Comparison of ENCODE assay signal across 2 worm cellular contexts in genomic region chrIV:6526522-6526921, ce11.
TF ChIP-seq lines count a peak whose summit lies in the region.

No protein-coding gene starts in this region.

TF ChIP-seq in whole organism, L4 larva, 104 proteins besides CTCF, POLR2A, EP300 and RAD21 (continued from another document):
- TF ChIP-seq nhr-11 (tag; optimal IDR thresholded peaks at IDR 0.05; lab: Kevin White, UChicago), result no peak
- TF ChIP-seq egl-43 (GFP tag; IDR thresholded peaks at IDR 0.05; lab: Robert Waterston, UW), result no peak
- TF ChIP-seq nhr-111 (GFP tag; optimal IDR thresholded peaks at IDR 0.05; lab: Kevin White, UChicago), result no peak
- no peak for TF ChIP-seq ZK337.2 (GFP tag; IDR thresholded peaks at IDR 0.05; lab: Robert Waterston, UW)
- TF ChIP-seq snpc-1.2 (GFP tag; IDR thresholded peaks at IDR 0.05; lab: Robert Waterston, UW), result peak; percentile 91
- TF ChIP-seq nhr-41 (GFP tag; IDR thresholded peaks at IDR 0.05; lab: Robert Waterston, UW), result no peak
- TF ChIP-seq pqm-1 (tag; optimal IDR thresholded peaks at IDR 0.05; lab: Kevin White, UChicago), result no peak
- no peak for TF ChIP-seq egl-27 (tag; optimal IDR thresholded peaks at IDR 0.05; lab: Kevin White, UChicago)
- peak; percentile 38; the same call in 1 of the 2 replicates for TF ChIP-seq pha-4 (GFP tag; IDR thresholded peaks at IDR 0.05; lab: Robert Waterston, UW)
- no peak for TF ChIP-seq pha-4 (tag; optimal IDR thresholded peaks at IDR 0.05; lab: Kevin White, UChicago)
- no peak for TF ChIP-seq set-16 (GFP tag; IDR thresholded peaks at IDR 0.05; lab: Robert Waterston, UW)
- TF ChIP-seq hlh-11 (tag; optimal IDR thresholded peaks at IDR 0.05; lab: Kevin White, UChicago), result no peak
- TF ChIP-seq lin-39 (tag; optimal IDR thresholded peaks at IDR 0.05; lab: Kevin White, UChicago), result no peak
- TF ChIP-seq lin-38 (GFP tag; IDR thresholded peaks at IDR 0.05; lab: Robert Waterston, UW), result peak; percentile 70
- TF ChIP-seq hif-1 (tag; optimal IDR thresholded peaks at IDR 0.05; lab: Kevin White, UChicago), result no peak
- no peak for TF ChIP-seq zfp-3 (GFP tag; conservative IDR thresholded peaks at IDR 0.05; lab: Robert Waterston, UW)

TF ChIP-seq in whole organism, young adult, 124 proteins besides CTCF, POLR2A, EP300 and RAD21 (continued from another document):
- TF ChIP-seq cebp-1 (GFP tag; IDR thresholded peaks at IDR 0.05; lab: Robert Waterston, UW) (no peak), cebp-1 (tag; optimal IDR thresholded peaks at IDR 0.05; lab: Kevin White, UChicago) (peak; percentile 35), F33H1.4 (GFP tag; IDR thresholded peaks at IDR 0.05; lab: Robert Waterston, UW) (peak; percentile 33), cebp-2 (GFP tag; IDR thresholded peaks at IDR 0.05; lab: Robert Waterston, UW) (0 out of 2 replicates have a peak, but pooled peaks have one; percentile 72), unc-62 (GFP tag; optimal IDR thresholded peaks at IDR 0.05; lab: Kevin White, UChicago) (no peak), nhr-120 (GFP tag; IDR thresholded peaks at IDR 0.05; lab: Robert Waterston, UW) (no peak), tlf-1 (GFP tag; optimal IDR thresholded peaks at IDR 0.05; lab: Kevin White, UChicago) (no peak), Y56A3A.18 (GFP tag; IDR thresholded peaks at IDR 0.05; lab: Robert Waterston, UW) (no peak), T26A5.8 (tag; optimal IDR thresholded peaks at IDR 0.05; lab: Kevin White, UChicago) (no peak), ztf-26 (tag; optimal IDR thresholded peaks at IDR 0.05; lab: Kevin White, UChicago) (no peak), madf-3 (GFP tag; IDR thresholded peaks at IDR 0.05; lab: Robert Waterston, UW) (peak; percentile 66; the same call in 1 of the 2 replicates), ztf-28 (GFP tag; IDR thresholded peaks at IDR 0.05; lab: Robert Waterston, UW) (no peak), somi-1 (GFP tag; optimal IDR thresholded peaks at IDR 0.05; lab: Kevin White, UChicago) (no peak), hlh-26 (GFP tag; conservative IDR thresholded peaks at IDR 0.05; lab: Robert Waterston, UW) (no peak), mes-4 (tag; optimal IDR thresholded peaks at IDR 0.05; lab: Kevin White, UChicago) (no peak), rpc-1 (optimal IDR thresholded peaks at IDR 0.05; lab: Kevin White, UChicago) (no peak), rpc-1 (tag; optimal IDR thresholded peaks at IDR 0.05; lab: Kevin White, UChicago) (no peak), gei-17 (GFP tag; optimal IDR thresholded peaks at IDR 0.05; lab: Kevin White, UChicago) (no peak), hsf-1 (GFP tag; IDR thresholded peaks at IDR 0.05; lab: Robert Waterston, UW) (peak; percentile 68), snpc-4 (GFP tag; optimal IDR thresholded peaks at IDR 0.05; lab: Kevin White, UChicago) (peak; percentile 55), snpc-4 (tag; optimal IDR thresholded peaks at IDR 0.05; lab: Kevin White, UChicago) (peak in 2 of 4 experiments; percentile 7 to 84), nfya-2 (GFP tag; IDR thresholded peaks at IDR 0.05; lab: Robert Waterston, UW) (0 out of 2 replicates have a peak, but pooled peaks have one; percentile 53), hrde-1 (tag; optimal IDR thresholded peaks at IDR 0.05; lab: Kevin White, UChicago; ENCODE audit: borderline replicate concordance) (peak; percentile 80), egrh-3 (GFP tag; IDR thresholded peaks at IDR 0.05; lab: Robert Waterston, UW) (no peak), repo-1 (tag; optimal IDR thresholded peaks at IDR 0.05; lab: Kevin White, UChicago) (peak; percentile 62), pbrm-1 (GFP tag; IDR thresholded peaks at IDR 0.05; lab: Robert Waterston, UW) (0 out of 2 replicates have a peak, but pooled peaks have one; percentile 52), let-526 (GFP tag; IDR thresholded peaks at IDR 0.05; lab: Robert Waterston, UW) (no peak), mcd-1 (GFP tag; IDR thresholded peaks at IDR 0.05; lab: Robert Waterston, UW) (no peak), lag-1 (GFP tag; IDR thresholded peaks at IDR 0.05; lab: Robert Waterston, UW) (no peak), snpc-3.4 (tag; optimal IDR thresholded peaks at IDR 0.05; lab: Kevin White, UChicago) (peak; percentile 19), ztf-18 (tag; optimal IDR thresholded peaks at IDR 0.05; lab: Kevin White, UChicago) (no peak), attf-5 (GFP tag; optimal IDR thresholded peaks at IDR 0.05; lab: Kevin White, UChicago) (no peak), attf-6 (GFP tag; IDR thresholded peaks at IDR 0.05; lab: Robert Waterston, UW) (peak; percentile 81), aptf-3 (GFP tag; IDR thresholded peaks at IDR 0.05; lab: Robert Waterston, UW) (no peak), nhr-27 (tag; optimal IDR thresholded peaks at IDR 0.05; lab: Kevin White, UChicago) (no peak), ama-1 (optimal IDR thresholded peaks at IDR 0.05; lab: Kevin White, UChicago) (no peak), ama-1 (GFP tag; optimal IDR thresholded peaks at IDR 0.05; lab: Kevin White, UChicago) (peak in 1 of 2 experiments; percentile 35), nfya-1 (tag; optimal IDR thresholded peaks at IDR 0.05; lab: Kevin White, UChicago; ENCODE audit: borderline replicate concordance, insufficient read depth) (no peak), F39B2.1 (GFP tag; IDR thresholded peaks at IDR 0.05; lab: Robert Waterston, UW) (0 out of 2 replicates have a peak, but pooled peaks have one; percentile 41), dpl-1 (GFP tag; optimal IDR thresholded peaks at IDR 0.05; lab: Kevin White, UChicago) (no peak), snpc-1.1 (tag; optimal IDR thresholded peaks at IDR 0.05; lab: Kevin White, UChicago; ENCODE audit: insufficient read depth) (peak; percentile 3), lin-35 (GFP tag; optimal IDR thresholded peaks at IDR 0.05; lab: Kevin White, UChicago) (no peak), Y95B8A.8 (GFP tag; IDR thresholded peaks at IDR 0.05; lab: Robert Waterston, UW) (no peak), nfyb-1 (GFP tag; IDR thresholded peaks at IDR 0.05; lab: Robert Waterston, UW) (peak; percentile 59; the same call in 1 of the 2 replicates), xnd-1 (tag; optimal IDR thresholded peaks at IDR 0.05; lab: Kevin White, UChicago) (peak; percentile 34), zim-3 (tag; optimal IDR thresholded peaks at IDR 0.05; lab: Kevin White, UChicago) (peak; percentile 19), Y79H2A.3 (GFP tag; conservative IDR thresholded peaks at IDR 0.05; lab: Robert Waterston, UW) (no peak; the same call in 1 of the 2 replicates), ztf-25 (GFP tag; IDR thresholded peaks at IDR 0.05; lab: Robert Waterston, UW) (no peak), ceh-58 (GFP tag; IDR thresholded peaks at IDR 0.05; lab: Robert Waterston, UW) (peak; percentile 85; the same call in 1 of the 2 replicates), lin-54 (GFP tag; optimal IDR thresholded peaks at IDR 0.05; lab: Kevin White, UChicago) (peak; percentile 66), F52B5.7 (tag; optimal IDR thresholded peaks at IDR 0.05; lab: Kevin White, UChicago) (peak; percentile 41), Y53F4B.3 (GFP tag; IDR thresholded peaks at IDR 0.05; lab: Robert Waterston, UW) (no peak), let-607 (tag; optimal IDR thresholded peaks at IDR 0.05; lab: Kevin White, UChicago) (no peak)
